Worm (Caenorhabditis elegans) whole organism, L1 larva: ENCODE results near the gene Y39E4A.1.

Experiments used
- ceh-8 ChIP-seq: fragments of 200-800 bp; sonication (Bioruptor generic); optimal IDR thresholded peaks from 2 replicates; lab custom pipeline; 2018; ENCODE audit warnings: mild to moderate bottlenecking, missing genetic modification characterization, moderate library complexity, missing compliant biosample characterization
- nhr-71 ChIP-seq: sonication (generic microtip); optimal IDR thresholded peaks from 2 replicates; lab custom pipeline; 2016; ENCODE audit warnings: mild to moderate bottlenecking, missing genetic modification characterization, moderate library complexity, missing compliant biosample characterization
- rnt-1 ChIP-seq: sonication (generic microtip); optimal IDR thresholded peaks from 2 replicates; lab custom pipeline; 2016; ENCODE audit warnings: mild to moderate bottlenecking, missing genetic modification characterization, moderate library complexity, missing compliant biosample characterization

DNA sequence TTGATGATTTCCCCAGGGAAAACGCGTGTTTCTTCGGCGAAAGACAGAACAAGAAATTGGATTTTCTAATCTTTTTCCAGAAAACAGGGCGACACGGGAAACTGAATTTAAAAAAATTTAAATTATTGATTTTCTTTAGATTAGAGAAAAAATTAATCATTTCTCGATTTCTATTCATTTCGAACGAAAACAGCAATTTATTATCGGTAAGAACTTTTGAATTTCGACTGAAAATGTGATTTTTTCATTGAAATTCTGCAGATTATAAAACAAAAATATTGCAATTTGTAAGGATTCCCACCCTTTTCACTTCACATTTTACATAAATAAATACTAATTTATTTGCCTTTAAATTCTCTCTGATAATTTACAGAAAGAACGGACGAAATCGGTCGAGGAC is 21.2 kb downstream of the Y39E4A.1 start, which contains the start of gene bckd-1A:
- TF ChIP-seq rnt-1 (tag; lab: Kevin White, UChicago) (no peak), nhr-71 (tag; lab: Kevin White, UChicago) (no peak), ceh-8 (GFP tag; lab: Kevin White, UChicago) (no peak)
